Fruit fly (Drosophila melanogaster) whole organism, embryonic: Measurements from ENCODE around the gene CG10738.
A peak's percentile ranks its signal among the peaks of the same experiment; 100 is the strongest.

Experiments used
- Antp ChIP-seq: fragments of 200-800 bp; sonication (Bioruptor generic); optimal IDR thresholded peaks from 3 replicates; lab custom pipeline; 2016; ENCODE audit warnings: missing biosample characterization, missing genetic modification characterization
- BtbVII ChIP-seq: fragments of 200-800 bp; sonication (Bioruptor generic); optimal IDR thresholded peaks from 3 replicates; lab custom pipeline; 2017; ENCODE audit warnings: missing biosample characterization, mild to moderate bottlenecking, missing genetic modification characterization
- Bteb2 ChIP-seq: fragments of 200-800 bp; sonication (Bioruptor generic); optimal IDR thresholded peaks from 2 replicates; lab custom pipeline; 2016; ENCODE audit warnings: missing biosample characterization, missing genetic modification characterization
- CG10209 ChIP-seq: fragments of 200-800 bp; sonication (Bioruptor generic); optimal IDR thresholded peaks from 3 replicates; lab custom pipeline; 2017; ENCODE audit warnings: missing biosample characterization, mild to moderate bottlenecking, missing genetic modification characterization, missing genetic modification reagents
- CG1024 ChIP-seq: fragments of 200-800 bp; sonication (Bioruptor generic); IDR thresholded peaks from 2 replicates; pipeline ENCODE4 v1.3.6; 2022; ENCODE audit warnings: missing biosample characterization, missing genetic modification characterization
- CG10543 ChIP-seq: fragments of 200-800 bp; sonication (Bioruptor generic); optimal IDR thresholded peaks from 3 replicates; lab custom pipeline; 2017; ENCODE audit warnings: missing biosample characterization, mild to moderate bottlenecking, missing genetic modification characterization, moderate library complexity
- CG10959 ChIP-seq: fragments of 200-800 bp; sonication (Bioruptor generic); IDR thresholded peaks from 2 replicates; pipeline ENCODE4 v1.3.6; 2022; ENCODE audit warnings: missing biosample characterization, missing genetic modification characterization
- CG11504 ChIP-seq: fragments of 200-800 bp; sonication (Bioruptor generic); optimal IDR thresholded peaks from 3 replicates; lab custom pipeline; 2019; ENCODE audit warnings: missing biosample characterization, mild to moderate bottlenecking, missing genetic modification characterization, moderate library complexity
- CG12391 ChIP-seq: fragments of 200-800 bp; sonication (Bioruptor generic); optimal IDR thresholded peaks from 3 replicates; lab custom pipeline; 2018; ENCODE audit warnings: missing biosample characterization, mild to moderate bottlenecking, missing genetic modification characterization, moderate library complexity
- CG12942 ChIP-seq: fragments of 200-800 bp; sonication (Bioruptor generic); optimal IDR thresholded peaks from 3 replicates; lab custom pipeline; 2016; ENCODE audit warnings: missing biosample characterization, missing genetic modification characterization
- CG13296 ChIP-seq: fragments of 200-800 bp; sonication (Bioruptor generic); optimal IDR thresholded peaks from 3 replicates; lab custom pipeline; 2018; ENCODE audit warnings: missing biosample characterization, mild to moderate bottlenecking, missing genetic modification characterization
- CG14441 ChIP-seq: fragments of 200-800 bp; sonication (Bioruptor generic); IDR thresholded peaks from 2 replicates; pipeline ENCODE4 v1.3.6; 2022; ENCODE audit warnings: missing biosample characterization, missing genetic modification characterization
- CG18764 ChIP-seq: fragments of 200-800 bp; sonication (Bioruptor generic); optimal IDR thresholded peaks from 3 replicates; lab custom pipeline; 2016; ENCODE audit warnings: missing biosample characterization, missing genetic modification characterization
- CG2129 ChIP-seq: fragments of 200-800 bp; sonication (Bioruptor generic); IDR thresholded peaks from 2 replicates; pipeline ENCODE4 v1.3.6; 2022; ENCODE audit warnings: missing biosample characterization, missing genetic modification characterization; ENCODE audit not compliant: partially characterized antibody
- CG33557 ChIP-seq: fragments of 200-800 bp; sonication (Bioruptor generic); optimal IDR thresholded peaks from 2 replicates; lab custom pipeline; 2019; ENCODE audit warnings: missing biosample characterization, mild to moderate bottlenecking, missing genetic modification characterization, moderate library complexity
- CG4282 ChIP-seq: fragments of 200-800 bp; sonication (Bioruptor generic); optimal IDR thresholded peaks from 2 replicates; lab custom pipeline; 2016; ENCODE audit warnings: missing biosample characterization, missing genetic modification characterization
- CG9797 ChIP-seq: fragments of 200-800 bp; sonication (Bioruptor generic); optimal IDR thresholded peaks from 3 replicates; lab custom pipeline; 2018; ENCODE audit warnings: missing biosample characterization, mild to moderate bottlenecking, missing genetic modification characterization
- CG9817 ChIP-seq: fragments of 200-800 bp; sonication (Bioruptor generic); optimal IDR thresholded peaks from 2 replicates; lab custom pipeline; 2018; ENCODE audit warnings: missing biosample characterization, mild to moderate bottlenecking, missing genetic modification characterization, moderate library complexity
- Dad ChIP-seq: fragments of 200-800 bp; sonication (Bioruptor generic); optimal IDR thresholded peaks from 3 replicates; lab custom pipeline; 2016; ENCODE audit warnings: missing biosample characterization, missing genetic modification characterization
- Deaf1 ChIP-seq: fragments of 200-800 bp; optimal IDR thresholded peaks from 3 replicates; lab custom pipeline; 2019; ENCODE audit warnings: missing biosample characterization, mild to moderate bottlenecking, missing genetic modification characterization, moderate library complexity
- Dek ChIP-seq: fragments of 200-800 bp; sonication (Bioruptor generic); optimal IDR thresholded peaks from 3 replicates; lab custom pipeline; 2019; ENCODE audit warnings: missing biosample characterization, mild to moderate bottlenecking, missing genetic modification characterization, moderate library complexity
- Dp ChIP-seq: fragments of 200-800 bp; sonication (Bioruptor generic); optimal IDR thresholded peaks from 2 replicates; lab custom pipeline; 2018; ENCODE audit warnings: missing biosample characterization, mild to moderate bottlenecking, missing genetic modification characterization, moderate library complexity
- Drgx ChIP-seq: fragments of 200-800 bp; sonication (Bioruptor generic); IDR thresholded peaks from 2 replicates; pipeline ENCODE4 v1.3.6; 2022; ENCODE audit warnings: missing biosample characterization, missing genetic modification characterization
- Elba2 ChIP-seq: fragments of 200-800 bp; sonication (Bioruptor generic); optimal IDR thresholded peaks from 3 replicates; lab custom pipeline; 2016; ENCODE audit warnings: missing biosample characterization, missing genetic modification characterization
- Ets65A ChIP-seq: fragments of 200-800 bp; sonication (Bioruptor generic); peaks from one replicate; lab custom pipeline; 2016; ENCODE audit warnings: missing biosample characterization, missing genetic modification characterization
- Fer3 ChIP-seq: fragments of 200-800 bp; sonication (Bioruptor generic); optimal IDR thresholded peaks from 2 replicates; lab custom pipeline; 2018; ENCODE audit warnings: missing biosample characterization, mild to moderate bottlenecking, missing genetic modification characterization, moderate library complexity
- Gug ChIP-seq: fragments of 200-800 bp; sonication (Bioruptor generic); IDR thresholded peaks from 4 replicates; pipeline ENCODE4 v1.3.6; 2022; ENCODE audit warnings: missing biosample characterization, missing genetic modification characterization
- Hmr ChIP-seq: fragments of 200-800 bp; sonication (Bioruptor generic); optimal IDR thresholded peaks from 3 replicates; lab custom pipeline; 2017; ENCODE audit warnings: mild to moderate bottlenecking, missing biosample characterization, missing genetic modification reagents, missing genetic modification characterization
- Jarid2 ChIP-seq: fragments of 200-800 bp; sonication (Bioruptor generic); optimal IDR thresholded peaks from 3 replicates; lab custom pipeline; 2017; ENCODE audit warnings: mild to moderate bottlenecking, missing biosample characterization, missing genetic modification reagents, missing genetic modification characterization
- Nf-YA ChIP-seq: fragments of 200-800 bp; sonication (Bioruptor generic); IDR thresholded peaks from 2 replicates; pipeline ENCODE4 v1.3.6; 2022; ENCODE audit warnings: missing biosample characterization, missing genetic modification characterization
- NfI ChIP-seq: fragments of 200-800 bp; sonication (Bioruptor generic); optimal IDR thresholded peaks from 3 replicates; lab custom pipeline; 2018; ENCODE audit warnings: missing biosample characterization, mild to moderate bottlenecking, missing genetic modification characterization, moderate library complexity
- Ravus ChIP-seq: fragments of 200-800 bp; sonication (Bioruptor generic); IDR thresholded peaks from 2 replicates; pipeline ENCODE4 v1.3.6; 2022; ENCODE audit warnings: missing biosample characterization, missing genetic modification characterization
- Rfx ChIP-seq: fragments of 200-800 bp; sonication (Bioruptor generic); IDR thresholded peaks from 2 replicates; pipeline ENCODE4 v1.3.6; 2022; ENCODE audit warnings: missing biosample characterization, missing genetic modification characterization
- Side ChIP-seq: fragments of 200-800 bp; sonication (Bioruptor generic); optimal IDR thresholded peaks from 2 replicates; lab custom pipeline; 2016; ENCODE audit warnings: missing biosample characterization, missing genetic modification characterization
- Sox102F ChIP-seq: fragments of 200-800 bp; sonication (Bioruptor generic); optimal IDR thresholded peaks from 2 replicates; lab custom pipeline; 2018; ENCODE audit warnings: missing biosample characterization, mild to moderate bottlenecking, missing genetic modification characterization, moderate library complexity
- Usf ChIP-seq: fragments of 200-800 bp; sonication (Bioruptor generic); optimal IDR thresholded peaks from 2 replicates; lab custom pipeline; 2017; ENCODE audit warnings: missing genotype, missing biosample characterization, missing genetic modification characterization
- bab2 ChIP-seq: fragments of 200-800 bp; sonication (Bioruptor generic); optimal IDR thresholded peaks from 2 replicates; lab custom pipeline; 2016; ENCODE audit warnings: missing biosample characterization, missing genetic modification characterization
- caup ChIP-seq: fragments of 200-800 bp; sonication (Bioruptor generic); optimal IDR thresholded peaks from 3 replicates; lab custom pipeline; 2017; ENCODE audit warnings: missing biosample characterization, mild to moderate bottlenecking, missing genetic modification characterization, moderate library complexity; ENCODE audit not compliant: severe bottlenecking
- dmrt11E ChIP-seq: fragments of 200-800 bp; sonication (Bioruptor generic); optimal IDR thresholded peaks from 3 replicates; lab custom pipeline; 2018; ENCODE audit warnings: missing biosample characterization, mild to moderate bottlenecking, missing genetic modification characterization, moderate library complexity
- grau ChIP-seq: fragments of 200-800 bp; optimal IDR thresholded peaks from 3 replicates; lab custom pipeline; 2019; ENCODE audit warnings: missing biosample characterization, mild to moderate bottlenecking, missing genetic modification characterization, moderate library complexity
- h ChIP-seq: fragments of >200 bp; optimal IDR thresholded peaks from 2 replicates; lab custom pipeline; 2017
- nerfin-1 ChIP-seq: fragments of 200-800 bp; sonication (Bioruptor generic); optimal IDR thresholded peaks from 3 replicates; lab custom pipeline; 2019; ENCODE audit warnings: missing biosample characterization, mild to moderate bottlenecking, missing genetic modification characterization, moderate library complexity
- nerfin-2 ChIP-seq: fragments of 200-800 bp; sonication (Bioruptor generic); IDR thresholded peaks from 2 replicates; pipeline ENCODE4 v1.3.6; 2022; ENCODE audit warnings: missing biosample characterization, missing genetic modification characterization; ENCODE audit not compliant: partially characterized antibody
- pros ChIP-seq: fragments of 200-800 bp; sonication (Bioruptor generic); optimal IDR thresholded peaks from 3 replicates; lab custom pipeline; 2019; ENCODE audit warnings: missing biosample characterization, mild to moderate bottlenecking, missing genetic modification characterization, moderate library complexity
- sc ChIP-seq, 3 experiments: fragments of >200 bp in 2 of 3; fragments of 200-800 bp in 1 of 3; sonication (Bioruptor generic) in 1 of 3; optimal IDR thresholded peaks; 2 replicates in 2 of 3; 3 replicates in 1 of 3; lab custom pipeline; 2017; ENCODE audit warnings: mild to moderate bottlenecking in 1 of 3, missing biosample characterization in 1 of 3, missing genetic modification characterization in 1 of 3, missing genetic modification reagents in 1 of 3
- sim ChIP-seq: fragments of 200-800 bp; sonication (Bioruptor generic); IDR thresholded peaks from 2 replicates; pipeline ENCODE4 v1.3.6; 2022; ENCODE audit warnings: missing biosample characterization, missing genetic modification characterization
- sisA ChIP-seq: fragments of 200-800 bp; sonication (Bioruptor generic); IDR thresholded peaks from 2 replicates; pipeline ENCODE4 v1.3.6; 2022; ENCODE audit warnings: missing biosample characterization, missing genetic modification characterization
- trh ChIP-seq: fragments of 200-800 bp; sonication (Bioruptor generic); optimal IDR thresholded peaks from 2 replicates; lab custom pipeline; 2016; ENCODE audit warnings: missing biosample characterization, missing genetic modification characterization
- vvl ChIP-seq: fragments of 200-800 bp; sonication (Bioruptor generic); IDR thresholded peaks from 2 replicates; pipeline ENCODE4 v1.3.6; 2022; ENCODE audit warnings: missing biosample characterization, missing genetic modification characterization

CG10738 gene

DNA sequence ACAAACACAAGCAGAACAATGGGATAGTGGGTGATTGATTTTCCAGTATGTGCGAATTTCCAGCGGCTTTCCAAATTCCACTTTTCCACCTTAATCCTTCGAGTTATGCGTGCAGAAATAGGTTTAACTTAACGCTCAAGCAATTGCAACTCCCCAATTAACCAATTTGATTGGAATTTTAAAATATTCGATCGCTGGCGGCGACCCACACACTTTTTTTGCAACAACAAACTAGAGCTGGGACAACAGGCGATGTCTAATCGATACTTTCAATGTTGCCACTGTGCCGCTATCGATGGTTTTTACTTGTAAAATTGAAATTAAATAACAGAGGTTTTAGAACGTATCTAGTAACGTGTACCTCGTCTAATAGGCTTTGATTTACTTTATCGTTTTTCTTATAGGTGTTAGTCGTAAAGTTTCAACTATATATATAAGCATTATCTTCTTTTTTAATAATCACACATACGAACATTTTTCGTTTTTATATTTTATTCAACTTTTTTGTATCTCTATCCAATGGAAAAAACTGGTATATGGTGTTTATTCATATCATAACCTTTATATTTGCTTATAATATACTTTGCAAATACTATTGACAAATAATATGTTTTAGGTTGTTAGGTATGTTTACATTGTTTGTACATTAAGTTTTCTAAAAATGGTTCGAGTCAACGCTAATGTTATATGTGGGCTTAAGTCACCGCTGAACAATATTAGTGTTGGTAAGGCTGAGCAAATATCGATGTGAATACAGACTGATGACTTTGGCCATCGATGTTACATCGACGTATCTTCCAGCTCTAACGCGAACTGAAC lies 35.7 kb downstream of the CG10738 start, which contains the start of the genes Abp1 and Tgi (continued):
- TF ChIP-seq grau (tag; lab: Kevin White, UChicago) (peak; percentile 26), CG4282 (no peak), bab2 (GFP tag; lab: Kevin White, UChicago) (peak; percentile 14), Dek (tag; lab: Kevin White, UChicago) (peak; percentile 7), CG11504 (tag; lab: Kevin White, UChicago) (peak; percentile 24), sc (optimal IDR thresholded peaks at IDR 0.05; lab: Kevin White, UChicago) (no peak), sc (GFP tag; optimal IDR thresholded peaks at IDR 0.05; lab: Kevin White, UChicago) (no peak), CG33557 (GFP tag; lab: Kevin White, UChicago) (no peak), nerfin-2 (GFP tag; lab: Robert Waterston, UW) (peak; percentile 62), CG10959 (GFP tag; lab: Robert Waterston, UW) (no peak), Drgx (GFP tag; lab: Robert Waterston, UW) (no peak), Fer3 (tag; lab: Kevin White, UChicago) (no peak), CG13296 (no peak), CG1024 (GFP tag; lab: Robert Waterston, UW) (no peak), pros (GFP tag; lab: Kevin White, UChicago) (no peak), Sox102F (GFP tag; lab: Kevin White, UChicago) (no peak), dmrt11E (tag; lab: Kevin White, UChicago) (peak; percentile 23), sim (GFP tag; lab: Robert Waterston, UW) (no peak), Gug (GFP tag; lab: Robert Waterston, UW) (peak; percentile 12; the same call in 1 of the 4 replicates), BtbVII (GFP tag; lab: Kevin White, UChicago) (no peak), CG18764 (GFP tag; lab: Kevin White, UChicago) (no peak), CG12391 (peak; percentile 60), CG12942 (GFP tag; lab: Kevin White, UChicago) (no peak), CG9797 (GFP tag; lab: Kevin White, UChicago) (no peak), Dp (GFP tag; lab: Kevin White, UChicago) (peak; percentile 54), Nf-YA (GFP tag; lab: Robert Waterston, UW) (no peak), Ravus (no peak), Deaf1 (no peak), Jarid2 (no peak), sisA (GFP tag; lab: Robert Waterston, UW) (no peak; the same call in 1 of the 2 replicates), Bteb2 (GFP tag; lab: Kevin White, UChicago) (peak; percentile 39), CG2129 (GFP tag; lab: Robert Waterston, UW) (peak; percentile 46), CG10209 (GFP tag; lab: Kevin White, UChicago) (peak; percentile 15), Dad (GFP tag; lab: Kevin White, UChicago) (peak; percentile 29), CG14441 (no peak), nerfin-1 (no peak), NfI (peak; percentile 26), trh (no peak), Hmr (peak; percentile 65), CG9817 (tag; lab: Kevin White, UChicago) (peak; percentile 36), Rfx (GFP tag; lab: Robert Waterston, UW) (peak; percentile 76), Antp (GFP tag; lab: Kevin White, UChicago) (peak; percentile 47), CG10543 (no peak), h (lab: Kevin White, UChicago) (no peak), Usf (GFP tag; lab: Kevin White, UChicago) (no peak), caup (GFP tag; lab: Kevin White, UChicago) (peak; percentile 16), Ets65A (GFP tag; lab: Kevin White, UChicago) (peak; percentile 86), Elba2 (GFP tag; lab: Kevin White, UChicago) (no peak), Side (GFP tag; lab: Kevin White, UChicago) (no peak), vvl (GFP tag; lab: Robert Waterston, UW) (peak; percentile 12; the same call in 1 of the 2 replicates)
